Worm (Caenorhabditis elegans) whole organism, mixed stage, embryonic: ENCODE measurements around the gene fbxc-50.

Experiments used
- bed-3 ChIP-seq: fragments of 200-800 bp; sonication (Bioruptor generic); optimal IDR thresholded peaks from 3 replicates; lab custom pipeline; 2018; ENCODE audit warnings: mild to moderate bottlenecking, missing genetic modification characterization, moderate library complexity, missing compliant biosample characterization
- lin-13 ChIP-seq: fragments of 150-350 bp; optimal IDR thresholded peaks from 2 replicates; lab custom pipeline; 2014; ENCODE audit warnings: missing biosample characterization, missing genetic modification characterization
- lsy-2 ChIP-seq: fragments of 150-350 bp; optimal IDR thresholded peaks from 2 replicates; lab custom pipeline; 2014; ENCODE audit warnings: missing biosample characterization, missing genetic modification characterization
- mep-1 ChIP-seq: fragments of 150-350 bp; optimal IDR thresholded peaks from 2 replicates; lab custom pipeline; 2017; ENCODE audit warnings: missing biosample characterization, missing genetic modification reagents, missing genetic modification characterization, inconsistent platforms
- mls-2 ChIP-seq: sonication (generic microtip); optimal IDR thresholded peaks from 2 replicates; lab custom pipeline; 2016; ENCODE audit warnings: mild to moderate bottlenecking, missing genetic modification characterization, moderate library complexity, missing compliant biosample characterization
- unc-39 ChIP-seq: fragments of 150-350 bp; optimal IDR thresholded peaks from 2 replicates; lab custom pipeline; 2014; ENCODE audit warnings: missing biosample characterization, missing genetic modification characterization
- zip-8 ChIP-seq: fragments of 150-350 bp; optimal IDR thresholded peaks from 2 replicates; lab custom pipeline; 2014; ENCODE audit warnings: missing biosample characterization, missing genetic modification characterization

- TF ChIP-seq unc-39 (tag; lab: Kevin White, UChicago) (no peak), mls-2 (tag; lab: Kevin White, UChicago) (no peak), lsy-2 (tag; lab: Kevin White, UChicago) (no peak), mep-1 (no peak), zip-8 (no peak), lin-13 (tag; lab: Kevin White, UChicago) (no peak), bed-3 (GFP tag; lab: Kevin White, UChicago) (no peak)
These were observed 39.2 kb downstream of the fbxc-50 start, which contains the start of gene sdz-35 for ce11 chrII:3208679-3209078.
